Fruit fly (Drosophila melanogaster): ENCODE measurements around the gene Boh1.
"Not testable (repeated sequence)": the region's sequence is repeated elsewhere in the genome, so short reads cannot be mapped to it uniquely, and the experiment has no call there.

DNA sequence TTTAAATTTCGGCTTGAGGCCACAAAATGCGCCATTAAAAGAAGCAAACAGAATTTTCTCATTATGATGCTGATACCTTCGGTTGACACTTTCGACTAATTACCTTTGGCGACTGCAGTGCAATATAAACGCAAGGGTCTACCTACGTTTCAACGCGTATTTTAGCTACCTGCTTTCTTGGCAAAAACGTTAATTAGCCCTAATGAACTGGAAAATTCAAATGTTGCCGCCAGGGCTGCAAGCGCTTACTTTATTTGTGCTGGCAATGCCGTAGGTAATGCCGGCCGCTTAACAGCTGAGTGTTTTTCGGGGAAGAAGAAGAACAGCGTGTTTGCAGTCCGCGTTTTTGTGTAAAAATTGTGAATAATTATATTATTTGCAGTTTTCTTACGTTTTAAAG is 41.2 kb upstream of the Boh1 start, which contains the start of gene CG31253:
- TF ChIP-seq CG8478, CTCF (optimal IDR thresholded peaks at IDR 0.05): not testable (repeated sequence)

Measured in S2 (cell line).